Worm (Caenorhabditis elegans): ENCODE results near the gene pafo-1.

Gene pafo-1

DNA sequence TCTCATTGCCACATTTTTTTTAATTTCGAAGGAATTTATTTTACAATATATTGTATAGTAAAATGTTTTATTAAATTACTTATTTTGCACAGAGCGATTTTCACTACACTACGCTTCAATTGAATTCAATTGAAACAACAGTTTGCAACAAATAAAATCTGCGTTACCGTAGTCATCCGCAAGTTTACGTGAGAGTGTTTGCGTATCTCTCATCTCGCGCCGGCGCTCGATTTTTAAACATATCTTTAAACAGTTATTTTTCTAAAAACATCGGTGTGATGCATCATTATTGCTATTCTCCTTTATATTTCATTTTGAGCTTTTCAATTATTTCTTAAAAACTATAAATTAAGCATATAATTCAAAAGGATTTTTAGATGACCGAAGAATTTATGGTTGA, 32.8 kb downstream of the pafo-1 start, which contains the start of gene duo-1 (continued):
- no peak for TF ChIP-seq F23B12.7 (tag; optimal IDR thresholded peaks at IDR 0.05; ENCODE audit: insufficient read depth)
- TF ChIP-seq unc-130 (GFP tag; optimal IDR thresholded peaks at IDR 0.05): peak; percentile 60
- peak; percentile 39 for TF ChIP-seq him-1 (tag; optimal IDR thresholded peaks at IDR 0.05)
- no peak for TF ChIP-seq mes-4 (tag; optimal IDR thresholded peaks at IDR 0.05)
- no peak for TF ChIP-seq gei-17 (GFP tag; optimal IDR thresholded peaks at IDR 0.05)
- TF ChIP-seq dox-1 (GFP tag; IDR thresholded peaks at IDR 0.05): peak; percentile 55
- TF ChIP-seq ceh-27 (GFP tag; optimal IDR thresholded peaks at IDR 0.05): no peak
- TF ChIP-seq ceh-91 (GFP tag; IDR thresholded peaks at IDR 0.05): peak; percentile 79
- TF ChIP-seq sptf-2 (GFP tag; optimal IDR thresholded peaks at IDR 0.05): no peak
- TF ChIP-seq nfya-1 (tag; optimal IDR thresholded peaks at IDR 0.05; ENCODE audit: borderline replicate concordance, insufficient read depth): no peak
- TF ChIP-seq attf-5 (GFP tag; optimal IDR thresholded peaks at IDR 0.05): no peak
- no peak for TF ChIP-seq zfh-2 (GFP tag; conservative IDR thresholded peaks at IDR 0.05)
- no peak for TF ChIP-seq Y95B8A.8 (GFP tag; IDR thresholded peaks at IDR 0.05)
- TF ChIP-seq lin-35 (GFP tag; optimal IDR thresholded peaks at IDR 0.05): peak in 1 of 3 experiments; percentile 41
- TF ChIP-seq madf-10 (tag; optimal IDR thresholded peaks at IDR 0.05): no peak
- TF ChIP-seq D2030.7 (GFP tag; IDR thresholded peaks at IDR 0.05): peak; percentile 64
- TF ChIP-seq ccch-3 (GFP tag; optimal IDR thresholded peaks at IDR 0.05): no peak
- no peak for TF ChIP-seq sea-2 (GFP tag; IDR thresholded peaks at IDR 0.05)
- TF ChIP-seq sdz-38 (tag; optimal IDR thresholded peaks at IDR 0.05): no peak
- no peak for TF ChIP-seq zim-3 (tag; optimal IDR thresholded peaks at IDR 0.05)
- TF ChIP-seq K11D2.4 (GFP tag; IDR thresholded peaks at IDR 0.05): no peak
- TF ChIP-seq cebp-2 (GFP tag; IDR thresholded peaks at IDR 0.05): no peak
- TF ChIP-seq snpc-3.4 (tag; optimal IDR thresholded peaks at IDR 0.05): peak; percentile 49
- TF ChIP-seq hmg-1.2 (GFP tag; IDR thresholded peaks at IDR 0.05): peak; percentile 28; the same call in 1 of the 2 replicates
- TF ChIP-seq xnd-1 (tag; optimal IDR thresholded peaks at IDR 0.05): peak; percentile 86
- no peak for TF ChIP-seq nhr-120 (GFP tag; IDR thresholded peaks at IDR 0.05)
- TF ChIP-seq Y56A3A.18 (GFP tag; IDR thresholded peaks at IDR 0.05): no peak
- no peak for TF ChIP-seq F57C9.4 (tag; optimal IDR thresholded peaks at IDR 0.05)
- TF ChIP-seq ZK185.1 (tag; optimal IDR thresholded peaks at IDR 0.05; ENCODE audit: poor library complexity, severe bottlenecking): no peak
- no peak for TF ChIP-seq athp-1 (tag; optimal IDR thresholded peaks at IDR 0.05)
- TF ChIP-seq ztf-26 (tag; optimal IDR thresholded peaks at IDR 0.05): no peak
- TF ChIP-seq snpc-4 (GFP tag; optimal IDR thresholded peaks at IDR 0.05): no peak
- TF ChIP-seq snpc-4 (tag; optimal IDR thresholded peaks at IDR 0.05): peak in 1 of 4 experiments; percentile 49
- TF ChIP-seq nhr-179 (tag; optimal IDR thresholded peaks at IDR 0.05): no peak
- TF ChIP-seq lin-54 (GFP tag; optimal IDR thresholded peaks at IDR 0.05): peak; percentile 57
- TF ChIP-seq ets-4 (GFP tag; optimal IDR thresholded peaks at IDR 0.05): no peak

DNA sequence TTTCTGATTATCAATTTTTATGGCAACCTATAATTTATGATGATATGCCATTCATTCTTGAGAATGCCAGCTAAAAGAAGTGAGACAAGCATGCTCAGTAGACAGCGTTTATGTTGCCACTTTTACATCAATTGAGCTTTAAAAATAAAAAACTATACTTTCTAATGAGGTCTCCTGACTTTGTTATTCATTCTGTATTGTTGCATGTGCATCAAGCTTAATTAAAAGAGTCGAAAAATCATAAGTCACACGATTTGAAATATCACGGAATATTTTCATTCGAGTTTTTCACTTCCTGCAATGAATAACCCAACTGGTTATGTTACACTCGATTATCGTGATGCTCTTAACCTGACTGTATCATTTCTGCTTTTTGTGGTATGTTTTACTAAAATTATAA, 41.1 kb downstream of the pafo-1 start, which contains the start of gene srx-86:
Gene srx-86, plus strand, starts transcription at position 301 of the 400 bp plus-strand sequence.
- TF ChIP-seq Y79H2A.3 (GFP tag; conservative IDR thresholded peaks at IDR 0.05) (no peak), unc-130 (GFP tag; optimal IDR thresholded peaks at IDR 0.05) (no peak), ekl-4 (GFP tag; IDR thresholded peaks at IDR 0.05) (no peak), egl-44 (GFP tag; IDR thresholded peaks at IDR 0.05) (no peak), ztf-18 (tag; optimal IDR thresholded peaks at IDR 0.05) (no peak), T07F8.4 (tag; optimal IDR thresholded peaks at IDR 0.05) (no peak)
